Worm (Caenorhabditis elegans) whole organism, early embryonic: ENCODE results near the gene fbxa-165.

Source experiments
- ama-1 ChIP-seq: fragments of 150-350 bp; optimal IDR thresholded peaks from 2 replicates; lab custom pipeline; 2014
- ceh-36 ChIP-seq: sonication (generic microtip); optimal IDR thresholded peaks from 2 replicates; lab custom pipeline; 2016; ENCODE audit warnings: missing genetic modification characterization, inconsistent platforms, missing compliant biosample characterization
- flt-1 ChIP-seq: fragments of 200-800 bp; sonication (Bioruptor generic); IDR thresholded peaks from 2 replicates; pipeline ENCODE4 v1.3.6; 2022; ENCODE audit warnings: missing genetic modification characterization, missing compliant biosample characterization
- pes-1 ChIP-seq: fragments of 200-800 bp; sonication (Bioruptor generic); IDR thresholded peaks from 2 replicates; pipeline ENCODE4 v1.3.6; 2022; ENCODE audit warnings: missing genetic modification reagents, missing genetic modification characterization, missing compliant biosample characterization
- sea-1 ChIP-seq: fragments of 200-800 bp; sonication (Bioruptor generic); conservative IDR thresholded peaks from 2 replicates; pipeline ENCODE4 v1.3.6; 2022; ENCODE audit warnings: missing genetic modification characterization, missing compliant biosample characterization

DNA sequence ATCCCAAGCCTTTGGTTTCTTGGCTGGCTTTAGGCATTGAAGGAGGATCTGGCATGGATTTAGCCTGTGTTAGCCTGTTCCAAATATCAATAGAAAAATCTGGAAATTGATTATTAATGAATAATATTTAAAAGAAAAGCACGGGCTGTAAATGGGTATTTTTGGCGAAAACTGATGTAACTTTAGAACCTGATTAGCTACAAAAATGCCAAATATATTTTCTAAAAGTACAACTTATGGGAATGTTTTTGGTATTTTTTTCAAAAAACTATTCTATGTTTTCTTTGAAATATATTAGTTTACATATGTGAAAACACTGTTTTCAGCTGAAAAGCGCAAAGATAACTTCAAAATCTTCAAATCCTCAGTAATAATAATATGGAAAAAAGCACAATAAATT is 15.6 kb downstream of the fbxa-165 start, which contains the start of gene bath-26:
- TF ChIP-seq sea-1 (GFP tag; lab: Robert Waterston, UW) (no peak), pes-1 (GFP tag; lab: Robert Waterston, UW) (no peak), ceh-36 (tag; lab: Kevin White, UChicago) (no peak), flt-1 (GFP tag; lab: Robert Waterston, UW) (no peak), ama-1 (no peak)
